Fruit fly (Drosophila melanogaster) whole organism, wandering third instar larva: ENCODE results near the gene EloB.
A peak's percentile ranks its signal among the peaks of the same experiment; 100 is the strongest.

ENCODE experiments used
- Abd-B ChIP-seq: fragments of >200 bp; optimal IDR thresholded peaks from 2 replicates; lab custom pipeline; 2017; ENCODE audit warnings: missing biosample characterization, missing genetic modification characterization
- CG32264 ChIP-seq: fragments of 200-800 bp; sonication (Bioruptor generic); optimal IDR thresholded peaks from 2 replicates; lab custom pipeline; 2016; ENCODE audit warnings: missing biosample characterization, missing genetic modification characterization
- CG9705 ChIP-seq: fragments of 200-800 bp; sonication (Bioruptor generic); optimal IDR thresholded peaks from 2 replicates; lab custom pipeline; 2018; ENCODE audit warnings: missing biosample characterization, mild to moderate bottlenecking, missing genetic modification characterization
- Dfd ChIP-seq: fragments of >200 bp; optimal IDR thresholded peaks from 2 replicates; lab custom pipeline; 2017; ENCODE audit warnings: missing biosample characterization, missing genetic modification characterization
- Dif ChIP-seq: fragments of 200-275, 200-300 bp; sonication (Bioruptor generic); optimal IDR thresholded peaks from 2 replicates; lab custom pipeline; 2018; ENCODE audit warnings: missing biosample characterization, missing genetic modification characterization; ENCODE audit not compliant: partially characterized antibody
- GATAd ChIP-seq: sonication (Bioruptor generic); optimal IDR thresholded peaks from 2 replicates; lab custom pipeline; 2016; ENCODE audit warnings: missing biosample characterization, missing genetic modification characterization
- Hnf4 ChIP-seq: fragments of 200-800 bp; sonication (Bioruptor generic); optimal IDR thresholded peaks from 2 replicates; lab custom pipeline; 2016; ENCODE audit warnings: missing biosample characterization, mild to moderate bottlenecking, missing genetic modification characterization
- Hr83 ChIP-seq: fragments of 200-300 bp; sonication (Bioruptor generic); optimal IDR thresholded peaks from 2 replicates; lab custom pipeline; 2016; ENCODE audit warnings: missing biosample characterization, mild to moderate bottlenecking, missing genetic modification characterization, moderate library complexity; ENCODE audit not compliant: poor library complexity, severe bottlenecking
- Jra ChIP-seq: sonication (Bioruptor generic); optimal IDR thresholded peaks from 2 replicates; lab custom pipeline; 2016; ENCODE audit warnings: missing biosample characterization, missing genetic modification characterization
- Myc ChIP-seq: fragments of >200 bp; optimal IDR thresholded peaks from 2 replicates; lab custom pipeline; 2017
- OdsH ChIP-seq: fragments of 200-800 bp; sonication (Bioruptor generic); optimal IDR thresholded peaks from 2 replicates; lab custom pipeline; 2016; ENCODE audit warnings: missing biosample characterization, mild to moderate bottlenecking, missing genetic modification characterization
- Rel ChIP-seq, 2 experiments: fragments of 200-800 bp; sonication (Bioruptor generic) in 1 of 2; optimal IDR thresholded peaks; 2 replicates in 1 of 2; 3 replicates in 1 of 2; lab custom pipeline; 2016 to 2019; ENCODE audit warnings: mild to moderate bottlenecking in 2 of 2, missing biosample characterization in 2 of 2, missing genetic modification characterization in 2 of 2, moderate library complexity in 1 of 2
- Sp1 ChIP-seq: fragments of 200-800 bp; sonication (Bioruptor generic); optimal IDR thresholded peaks from 3 replicates; lab custom pipeline; 2019; ENCODE audit warnings: missing biosample characterization, mild to moderate bottlenecking, missing genetic modification characterization, moderate library complexity
- Vsx2 ChIP-seq: fragments of 200-300, 225-300 bp; sonication (Bioruptor generic); optimal IDR thresholded peaks from 2 replicates; lab custom pipeline; 2018; ENCODE audit warnings: missing biosample characterization, missing genetic modification characterization; ENCODE audit not compliant: partially characterized antibody
- br ChIP-seq: fragments of 200-800 bp; sonication (Bioruptor generic); optimal IDR thresholded peaks from 2 replicates; lab custom pipeline; 2016; ENCODE audit warnings: missing biosample characterization, missing genetic modification characterization
- brk ChIP-seq: fragments of 200-800 bp; sonication (Bioruptor generic); optimal IDR thresholded peaks from 2 replicates; lab custom pipeline; 2016; ENCODE audit warnings: missing biosample characterization, mild to moderate bottlenecking, missing genetic modification characterization
- dl ChIP-seq, 2 experiments: fragments of 175-275, 200-275 bp in 1 of 2; fragments of 200-275 bp in 1 of 2; sonication (Bioruptor generic); optimal IDR thresholded peaks; lab custom pipeline; 2018; ENCODE audit warnings: mild to moderate bottlenecking in 2 of 2, missing biosample characterization in 2 of 2, missing genetic modification characterization in 2 of 2, moderate library complexity in 2 of 2; ENCODE audit not compliant: partially characterized antibody in 2 of 2, insufficient read depth in 1 of 2
- dmrt93B ChIP-seq: fragments of 200-800 bp; sonication (Bioruptor generic); optimal IDR thresholded peaks from 2 replicates; lab custom pipeline; 2018; ENCODE audit warnings: missing biosample characterization, mild to moderate bottlenecking, missing genetic modification characterization
- dsf ChIP-seq: sonication (Bioruptor generic); optimal IDR thresholded peaks from 2 replicates; lab custom pipeline; 2016; ENCODE audit warnings: missing biosample characterization, missing genetic modification characterization, borderline replicate concordance
- fru ChIP-seq: fragments of 200-800 bp; sonication (Bioruptor generic); optimal IDR thresholded peaks from 3 replicates; lab custom pipeline; 2016; ENCODE audit warnings: missing biosample characterization, mild to moderate bottlenecking, missing genetic modification characterization
- h ChIP-seq: fragments of 200-800 bp; sonication (Bioruptor generic); optimal IDR thresholded peaks from 3 replicates; lab custom pipeline; 2016; ENCODE audit warnings: missing biosample characterization, mild to moderate bottlenecking, missing genetic modification characterization
- jim ChIP-seq: fragments of 175-275, 200-325 bp; sonication (Bioruptor generic); optimal IDR thresholded peaks from 2 replicates; lab custom pipeline; 2016; ENCODE audit warnings: missing biosample characterization, mild to moderate bottlenecking, missing genetic modification characterization
- lola ChIP-seq: fragments of >200 bp; optimal IDR thresholded peaks from 2 replicates; lab custom pipeline; 2017; ENCODE audit warnings: missing biosample characterization, missing genetic modification characterization
- pan ChIP-seq: fragments of >200 bp; optimal IDR thresholded peaks from 2 replicates; lab custom pipeline; 2017
- psq ChIP-seq: fragments of 200-800 bp; sonication (Bioruptor generic); optimal IDR thresholded peaks from 3 replicates; lab custom pipeline; 2017; ENCODE audit warnings: missing biosample characterization, mild to moderate bottlenecking, missing genetic modification characterization, moderate library complexity
- rgr ChIP-seq: fragments of 200-800 bp; sonication (Bioruptor generic); optimal IDR thresholded peaks from 3 replicates; lab custom pipeline; 2016; ENCODE audit warnings: missing biosample characterization, mild to moderate bottlenecking, missing genetic modification characterization
- sage ChIP-seq: fragments of 200-800 bp; sonication (Bioruptor generic); optimal IDR thresholded peaks from 2 replicates; lab custom pipeline; 2016; ENCODE audit warnings: missing biosample characterization, mild to moderate bottlenecking, missing genetic modification characterization
- tai ChIP-seq: sonication (Bioruptor generic); optimal IDR thresholded peaks from 2 replicates; lab custom pipeline; 2016; ENCODE audit warnings: missing biosample characterization, missing genetic modification characterization
- woc ChIP-seq: sonication (Bioruptor generic); optimal IDR thresholded peaks from 2 replicates; lab custom pipeline; 2016; ENCODE audit warnings: missing biosample characterization, mild to moderate bottlenecking, missing genetic modification characterization

The EloB gene

dm6 chr3R:20543719-20544118 lies 35.9 kb downstream of the EloB start:
- no peak for TF ChIP-seq dsf
- TF ChIP-seq Myc: no peak
- no peak for TF ChIP-seq OdsH (GFP tag; lab: Kevin White, UChicago)
- no peak for TF ChIP-seq Abd-B (GFP tag; lab: Kevin White, UChicago)
- no peak for TF ChIP-seq dmrt93B (GFP tag; lab: Kevin White, UChicago)
- TF ChIP-seq Hr83 (GFP tag; lab: Kevin White, UChicago): no peak
- no peak for TF ChIP-seq pan

dm6 chr3R:20543220-20543619 lies 36.4 kb downstream of the EloB start:
- TF ChIP-seq Vsx2: no peak
- TF ChIP-seq psq (GFP tag; lab: Kevin White, UChicago): peak; percentile 37
- no peak for TF ChIP-seq dsf
- no peak for TF ChIP-seq Sp1 (GFP tag; lab: Kevin White, UChicago)

- TF ChIP-seq h (GFP tag; lab: Kevin White, UChicago): no peak
- peak; percentile 43 for TF ChIP-seq tai (GFP tag; lab: Kevin White, UChicago)
- TF ChIP-seq Sp1 (GFP tag; lab: Kevin White, UChicago): peak; percentile 36
- no peak for TF ChIP-seq Abd-B (GFP tag; lab: Kevin White, UChicago)
- no peak for TF ChIP-seq lola (GFP tag; lab: Kevin White, UChicago)
- peak; percentile 22 for TF ChIP-seq dsf
- peak; percentile 33 for TF ChIP-seq OdsH (GFP tag; lab: Kevin White, UChicago)
- peak; percentile 32 for TF ChIP-seq CG9705 (GFP tag; lab: Kevin White, UChicago)
- TF ChIP-seq pan: no peak
- TF ChIP-seq br (GFP tag; lab: Kevin White, UChicago): no peak
- no peak for TF ChIP-seq Rel (GFP tag; optimal IDR thresholded peaks at IDR 0.05; lab: Kevin White, UChicago)
- TF ChIP-seq Rel (tag; optimal IDR thresholded peaks at IDR 0.05; lab: Kevin White, UChicago): no peak
- no peak for TF ChIP-seq dl (GFP tag; optimal IDR thresholded peaks at IDR 0.05; lab: Kevin White, UChicago; ENCODE audit: insufficient read depth in 1 of 2, partially characterized antibody in 2 of 2)
- no peak for TF ChIP-seq GATAd (GFP tag; lab: Kevin White, UChicago)
- peak; percentile 53 for TF ChIP-seq Hnf4 (GFP tag; lab: Kevin White, UChicago)
- no peak for TF ChIP-seq Jra (GFP tag; lab: Kevin White, UChicago)
- TF ChIP-seq brk (GFP tag; lab: Kevin White, UChicago): peak; percentile 26
- no peak for TF ChIP-seq woc (GFP tag; lab: Kevin White, UChicago)
- TF ChIP-seq rgr (GFP tag; lab: Kevin White, UChicago): peak; percentile 0
These were observed 37.1 kb downstream of the EloB start for dm6 chr3R:20542283-20543144.

dm6 chr3R:20534575-20534974 lies 45.1 kb downstream of the EloB start, which contains the start of the genes MtnE and MtnD:
MtnE (minus strand) TSS chr3R:20534704.
MtnD (plus strand) TSS chr3R:20534962.
- TF ChIP-seq dl (GFP tag; optimal IDR thresholded peaks at IDR 0.05; lab: Kevin White, UChicago; ENCODE audit: insufficient read depth in 1 of 2, partially characterized antibody in 2 of 2) (peak in 1 of 2 experiments; percentile 38), Dif (GFP tag; lab: Kevin White, UChicago) (peak; percentile 6), GATAd (GFP tag; lab: Kevin White, UChicago) (no peak), sage (GFP tag; lab: Kevin White, UChicago) (peak; percentile 45), Rel (GFP tag; optimal IDR thresholded peaks at IDR 0.05; lab: Kevin White, UChicago) (no peak), Rel (tag; optimal IDR thresholded peaks at IDR 0.05; lab: Kevin White, UChicago) (peak; percentile 74), jim (GFP tag; lab: Kevin White, UChicago) (no peak), CG32264 (no peak), Dfd (GFP tag; lab: Kevin White, UChicago) (no peak), fru (GFP tag; lab: Kevin White, UChicago) (peak; percentile 41), h (GFP tag; lab: Kevin White, UChicago) (peak; percentile 78), Vsx2 (peak; percentile 83)
- TF ChIP-seq, all 38 proteins: peak for 7
